Worm (Caenorhabditis elegans): ENCODE data around the gene F54C4.4.

DNA sequence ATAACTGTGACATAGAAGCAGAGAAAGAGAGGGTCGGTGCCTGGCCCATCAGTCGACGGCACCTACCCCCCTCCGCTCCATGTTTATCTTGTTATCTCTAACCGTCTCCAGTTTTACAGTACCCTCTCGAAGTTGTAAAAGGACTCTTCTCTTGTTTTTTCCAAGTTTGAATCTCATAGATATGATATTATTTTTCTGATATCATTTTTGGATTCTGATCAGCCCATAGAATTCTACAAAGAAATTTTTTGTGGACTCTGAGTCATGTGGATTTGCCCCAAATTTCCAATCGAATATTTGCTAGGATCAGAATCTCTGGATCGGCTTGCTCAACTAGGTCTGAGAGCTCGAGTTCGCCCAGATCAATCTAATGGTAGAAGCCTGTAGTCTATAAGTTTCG lies 27.4 kb upstream of the F54C4.4 start, which contains the start of gene C29F9.6:
- TF ChIP-seq ama-1 (optimal IDR thresholded peaks at IDR 0.05) (no peak), ceh-13 (GFP tag; optimal IDR thresholded peaks at IDR 0.05) (no peak), hmbx-1 (tag; optimal IDR thresholded peaks at IDR 0.05) (no peak), tra-4 (tag; optimal IDR thresholded peaks at IDR 0.05) (no peak), F13C5.2 (tag; optimal IDR thresholded peaks at IDR 0.05) (no peak)
